Worm (Caenorhabditis elegans) whole organism, early embryonic: ENCODE measurements around the gene fbxa-86.
A peak's percentile ranks its signal among the peaks of the same experiment; 100 is the strongest.
"Not testable (repeated sequence)": the region's sequence is repeated elsewhere in the genome, so short reads cannot be mapped to it uniquely, and the experiment has no call there.

ENCODE experiments used
- F13C5.2 ChIP-seq: sonication (generic microtip); optimal IDR thresholded peaks from 2 replicates; lab custom pipeline; 2017; ENCODE audit warnings: mild to moderate bottlenecking, missing genetic modification characterization, inconsistent platforms, missing compliant biosample characterization
- aly-1 ChIP-seq: sonication (generic microtip); optimal IDR thresholded peaks from 2 replicates; lab custom pipeline; 2016; ENCODE audit warnings: missing genetic modification characterization, missing compliant biosample characterization
- ama-1 ChIP-seq: fragments of 150-350 bp; optimal IDR thresholded peaks from 2 replicates; lab custom pipeline; 2014
- ets-7 ChIP-seq: sonication (generic microtip); optimal IDR thresholded peaks from 2 replicates; lab custom pipeline; 2016; ENCODE audit warnings: missing genotype, missing genetic modification characterization, missing compliant biosample characterization
- flt-1 ChIP-seq: fragments of 200-800 bp; sonication (Bioruptor generic); IDR thresholded peaks from 2 replicates; pipeline ENCODE4 v1.3.6; 2022; ENCODE audit warnings: missing genetic modification characterization, missing compliant biosample characterization
- hmg-4 ChIP-seq: fragments of 200-800 bp; sonication (Bioruptor generic); optimal IDR thresholded peaks from 2 replicates; lab custom pipeline; 2018; ENCODE audit warnings: mild to moderate bottlenecking, missing genetic modification characterization, missing compliant biosample characterization
- hnd-1 ChIP-seq: sonication (generic microtip); optimal IDR thresholded peaks from 2 replicates; lab custom pipeline; 2016; ENCODE audit warnings: missing genetic modification characterization, missing compliant biosample characterization
- sea-1 ChIP-seq: fragments of 200-800 bp; sonication (Bioruptor generic); conservative IDR thresholded peaks from 2 replicates; pipeline ENCODE4 v1.3.6; 2022; ENCODE audit warnings: missing genetic modification characterization, missing compliant biosample characterization
- tra-4 ChIP-seq: sonication (generic microtip); optimal IDR thresholded peaks from 2 replicates; lab custom pipeline; 2017; ENCODE audit warnings: missing genetic modification characterization, missing compliant biosample characterization

- TF ChIP-seq ama-1 (lab: Kevin White, UChicago); sea-1 (GFP tag; lab: Robert Waterston, UW); ets-7 (tag; lab: Kevin White, UChicago); hnd-1 (tag; lab: Kevin White, UChicago); aly-1 (tag; lab: Kevin White, UChicago); hmg-4 (GFP tag; lab: Kevin White, UChicago); tra-4 (tag; lab: Kevin White, UChicago); F13C5.2 (tag; lab: Kevin White, UChicago): not testable (repeated sequence)
- peak; percentile 77 for TF ChIP-seq flt-1 (GFP tag; lab: Robert Waterston, UW)
Observed at ce11 chrIV:4949729-4950128, 11.9 kb upstream of the fbxa-86 start.
